Fruit fly (Drosophila melanogaster) whole organism, embryonic: ENCODE results near the gene glob3.

ENCODE experiments used
- B-H1 ChIP-seq: fragments of 200-800 bp; sonication (Bioruptor generic); IDR thresholded peaks from 3 replicates; pipeline ENCODE4 v1.3.6; 2022; ENCODE audit warnings: missing biosample characterization, missing genetic modification characterization
- CG12769 ChIP-seq: fragments of 200-800 bp; sonication (Bioruptor generic); optimal IDR thresholded peaks from 2 replicates; lab custom pipeline; 2019; ENCODE audit warnings: missing biosample characterization, mild to moderate bottlenecking, missing genetic modification characterization, moderate library complexity
- CG13296 ChIP-seq: fragments of 200-800 bp; sonication (Bioruptor generic); optimal IDR thresholded peaks from 3 replicates; lab custom pipeline; 2018; ENCODE audit warnings: missing biosample characterization, mild to moderate bottlenecking, missing genetic modification characterization
- CG1602 ChIP-seq: fragments of 200-800 bp; sonication (Bioruptor generic); optimal IDR thresholded peaks from 3 replicates; lab custom pipeline; 2016; ENCODE audit warnings: missing biosample characterization, missing genetic modification characterization
- CG17802 ChIP-seq: fragments of 200-800 bp; sonication (Bioruptor generic); optimal IDR thresholded peaks from 2 replicates; lab custom pipeline; 2018; ENCODE audit warnings: missing biosample characterization, mild to moderate bottlenecking, missing genetic modification characterization, moderate library complexity
- CG1792 ChIP-seq: fragments of 200-800 bp; sonication (Bioruptor generic); optimal IDR thresholded peaks from 2 replicates; lab custom pipeline; 2016; ENCODE audit warnings: missing biosample characterization, missing genetic modification characterization
- CG2199 ChIP-seq: fragments of 200-800 bp; sonication (Bioruptor generic); IDR thresholded peaks from 3 replicates; pipeline ENCODE4 v1.3.6; 2022; ENCODE audit warnings: missing biosample characterization, missing genetic modification characterization
- CG32767 ChIP-seq: fragments of 200-800 bp; sonication (Bioruptor generic); IDR thresholded peaks from 2 replicates; pipeline ENCODE4 v1.3.6; 2022; ENCODE audit warnings: missing biosample characterization, missing genetic modification characterization
- CG33557 ChIP-seq: fragments of 200-800 bp; sonication (Bioruptor generic); optimal IDR thresholded peaks from 2 replicates; lab custom pipeline; 2019; ENCODE audit warnings: missing biosample characterization, mild to moderate bottlenecking, missing genetic modification characterization, moderate library complexity
- CG34376 ChIP-seq: fragments of 200-800 bp; sonication (Bioruptor generic); optimal IDR thresholded peaks from 2 replicates; lab custom pipeline; 2018; ENCODE audit warnings: missing biosample characterization, mild to moderate bottlenecking, missing genetic modification characterization
- CG4404 ChIP-seq: fragments of 200-800 bp; sonication (Bioruptor generic); IDR thresholded peaks from 2 replicates; pipeline ENCODE4 v1.3.6; 2022; ENCODE audit warnings: missing biosample characterization, missing genetic modification characterization
- CG6683 ChIP-seq: fragments of 200-800 bp; sonication (Bioruptor generic); optimal IDR thresholded peaks from 2 replicates; lab custom pipeline; 2017; ENCODE audit warnings: missing biosample characterization, mild to moderate bottlenecking, missing genetic modification characterization, missing genetic modification reagents
- CG7372 ChIP-seq: fragments of 200-800 bp; sonication (Bioruptor generic); IDR thresholded peaks from 2 replicates; pipeline ENCODE4 v1.3.6; 2022; ENCODE audit warnings: missing biosample characterization, missing genetic modification characterization
- CG7963 ChIP-seq: fragments of 200-800 bp; sonication (Bioruptor generic); IDR thresholded peaks from 3 replicates; pipeline ENCODE4 v1.3.6; 2022; ENCODE audit warnings: missing biosample characterization, missing genetic modification characterization; ENCODE audit not compliant: partially characterized antibody
- CG8290 ChIP-seq, 3 experiments: fragments of 200-800 bp; sonication (Bioruptor generic); optimal IDR thresholded peaks; 2 replicates each; lab custom pipeline; 2016 to 2019; ENCODE audit warnings: missing biosample characterization in 3 of 3, missing genetic modification characterization in 3 of 3, mild to moderate bottlenecking in 2 of 3, moderate library complexity in 1 of 3
- CG8359 ChIP-seq: fragments of 200-800 bp; sonication (Bioruptor generic); optimal IDR thresholded peaks from 2 replicates; lab custom pipeline; 2017; ENCODE audit warnings: missing biosample characterization, mild to moderate bottlenecking, missing genetic modification characterization, borderline replicate concordance
- CG9797 ChIP-seq: fragments of 200-800 bp; sonication (Bioruptor generic); optimal IDR thresholded peaks from 3 replicates; lab custom pipeline; 2018; ENCODE audit warnings: missing biosample characterization, mild to moderate bottlenecking, missing genetic modification characterization
- CkIIα-i1 ChIP-seq: fragments of 200-800 bp; sonication (Bioruptor generic); IDR thresholded peaks from 2 replicates; pipeline ENCODE4 v1.3.6; 2022; ENCODE audit warnings: missing biosample characterization, missing genetic modification characterization
- CoRest ChIP-seq: fragments of 200-800 bp; sonication (Bioruptor generic); optimal IDR thresholded peaks from 3 replicates; lab custom pipeline; 2018; ENCODE audit warnings: missing biosample characterization, mild to moderate bottlenecking, missing genetic modification characterization, moderate library complexity
- Dp ChIP-seq: fragments of 200-800 bp; sonication (Bioruptor generic); optimal IDR thresholded peaks from 2 replicates; lab custom pipeline; 2018; ENCODE audit warnings: missing biosample characterization, mild to moderate bottlenecking, missing genetic modification characterization, moderate library complexity
- E2f1 ChIP-seq: fragments of 200-800 bp; sonication (Bioruptor generic); IDR thresholded peaks from 2 replicates; pipeline ENCODE4 v1.3.6; 2022; ENCODE audit warnings: missing biosample characterization, missing genetic modification characterization
- ERR ChIP-seq: fragments of 200-800 bp; sonication (Bioruptor generic); optimal IDR thresholded peaks from 2 replicates; lab custom pipeline; 2016; ENCODE audit warnings: missing biosample characterization, missing genetic modification characterization
- HHEX ChIP-seq: fragments of 200-800 bp; sonication (Bioruptor generic); optimal IDR thresholded peaks from 3 replicates; lab custom pipeline; 2017; ENCODE audit warnings: missing biosample characterization, mild to moderate bottlenecking, missing genetic modification characterization, missing genetic modification reagents
- Hand ChIP-seq: fragments of 200-800 bp; sonication (Bioruptor generic); optimal IDR thresholded peaks from 2 replicates; lab custom pipeline; 2017; ENCODE audit warnings: mild to moderate bottlenecking, missing biosample characterization, missing genetic modification reagents, missing genetic modification characterization
- Lim3 ChIP-seq: fragments of 200-800 bp; sonication (Bioruptor generic); IDR thresholded peaks from 2 replicates; pipeline ENCODE4 v1.3.6; 2022; ENCODE audit warnings: missing biosample characterization, missing genetic modification characterization
- NC2β ChIP-seq: fragments of 200-800 bp; sonication (Bioruptor generic); optimal IDR thresholded peaks from 2 replicates; lab custom pipeline; 2016; ENCODE audit warnings: missing biosample characterization, missing genetic modification characterization
- Sin3A ChIP-seq: fragments of >200 bp; optimal IDR thresholded peaks from 2 replicates; lab custom pipeline; 2018
- ac ChIP-seq: fragments of 200-800 bp; sonication (Bioruptor generic); optimal IDR thresholded peaks from 3 replicates; lab custom pipeline; 2017; ENCODE audit warnings: missing biosample characterization, mild to moderate bottlenecking, missing genetic modification characterization
- corto ChIP-seq: fragments of 200-800 bp; sonication (Bioruptor generic); optimal IDR thresholded peaks from 2 replicates; lab custom pipeline; 2016; ENCODE audit warnings: missing biosample characterization, mild to moderate bottlenecking, missing genetic modification characterization, moderate library complexity
- croc ChIP-seq: fragments of 200-800 bp; sonication (Bioruptor generic); conservative IDR thresholded peaks from 3 replicates; pipeline ENCODE4 v1.3.6; 2022; ENCODE audit warnings: missing biosample characterization, missing genetic modification characterization
- dati ChIP-seq: fragments of 200-800 bp; sonication (Bioruptor generic); IDR thresholded peaks from 2 replicates; pipeline ENCODE4 v1.3.6; 2022; ENCODE audit warnings: missing biosample characterization, missing genetic modification characterization
- dimm ChIP-seq: fragments of 200-800 bp; sonication (Bioruptor generic); IDR thresholded peaks from 2 replicates; pipeline ENCODE4 v1.3.6; 2022; ENCODE audit warnings: missing biosample characterization, missing genetic modification characterization
- disco-r ChIP-seq: fragments of 200-800 bp; sonication (Bioruptor generic); optimal IDR thresholded peaks from 2 replicates; lab custom pipeline; 2016; ENCODE audit warnings: missing biosample characterization, missing genetic modification characterization
- dm ChIP-seq: fragments of 200-800 bp; sonication (Bioruptor generic); optimal IDR thresholded peaks from 3 replicates; lab custom pipeline; 2016; ENCODE audit warnings: missing biosample characterization, missing genetic modification characterization
- ham ChIP-seq: fragments of 200-800 bp; sonication (Bioruptor generic); IDR thresholded peaks from 2 replicates; pipeline ENCODE4 v1.3.6; 2022; ENCODE audit warnings: missing biosample characterization, missing genetic modification characterization
- her ChIP-seq: fragments of 200-800 bp; sonication (Bioruptor generic); optimal IDR thresholded peaks from 2 replicates; lab custom pipeline; 2016; ENCODE audit warnings: missing biosample characterization, missing genetic modification characterization
- mam ChIP-seq: fragments of 200-800 bp; sonication (Bioruptor generic); optimal IDR thresholded peaks from 3 replicates; lab custom pipeline; 2016; ENCODE audit warnings: missing biosample characterization, missing genetic modification characterization
- onecut ChIP-seq: fragments of 200-800 bp; sonication (Bioruptor generic); IDR thresholded peaks from 2 replicates; pipeline ENCODE4 v1.3.6; 2022; ENCODE audit warnings: missing biosample characterization, missing genetic modification characterization
- org-1 ChIP-seq: fragments of 200-800 bp; sonication (Bioruptor generic); optimal IDR thresholded peaks from 2 replicates; lab custom pipeline; 2017; ENCODE audit warnings: missing biosample characterization, missing genetic modification characterization
- pan ChIP-seq, 4 experiments: fragments of >200 bp in 3 of 4; fragments of 200-800 bp in 1 of 4; sonication (Bioruptor generic) in 1 of 4; optimal IDR thresholded peaks in 3 of 4; IDR thresholded peaks in 1 of 4; 2 replicates each; pipeline versions ENCODE4 v1.3.6 to Lab custom; 2017 to 2022; ENCODE audit warnings: missing biosample characterization in 2 of 4, missing genetic modification characterization in 2 of 4, mixed read lengths in 1 of 4
- peb ChIP-seq: fragments of 200-800 bp; sonication (Bioruptor generic); IDR thresholded peaks from 2 replicates; pipeline ENCODE4 v1.3.6; 2022; ENCODE audit warnings: missing biosample characterization, missing genetic modification characterization
- pho ChIP-seq: fragments of 200-800 bp; sonication (Bioruptor generic); optimal IDR thresholded peaks from 2 replicates; lab custom pipeline; 2016; ENCODE audit warnings: missing biosample characterization, missing genetic modification characterization
- pros ChIP-seq: fragments of 200-800 bp; sonication (Bioruptor generic); optimal IDR thresholded peaks from 3 replicates; lab custom pipeline; 2019; ENCODE audit warnings: missing biosample characterization, mild to moderate bottlenecking, missing genetic modification characterization, moderate library complexity
- sima ChIP-seq: fragments of 200-800 bp; sonication (Bioruptor generic); optimal IDR thresholded peaks from 2 replicates; lab custom pipeline; 2016; ENCODE audit warnings: missing biosample characterization, missing genetic modification characterization
- sna ChIP-seq: fragments of 200-800 bp; sonication (Bioruptor generic); IDR thresholded peaks from 2 replicates; pipeline ENCODE4 v1.3.6; 2022; ENCODE audit warnings: missing biosample characterization, missing genetic modification characterization; ENCODE audit not compliant: partially characterized antibody
- tin ChIP-seq: fragments of 200-800 bp; sonication (Bioruptor generic); optimal IDR thresholded peaks from 3 replicates; lab custom pipeline; 2016; ENCODE audit warnings: missing biosample characterization, missing genetic modification characterization
- tll ChIP-seq, 2 experiments: fragments of 200-800 bp in 1 of 2; fragments of >200 bp in 1 of 2; sonication (Bioruptor generic) in 1 of 2; optimal IDR thresholded peaks; 2 replicates each; lab custom pipeline; 2017 to 2019; ENCODE audit warnings: missing biosample characterization in 2 of 2, missing genetic modification characterization in 2 of 2, mild to moderate bottlenecking in 1 of 2, moderate library complexity in 1 of 2

glob3 gene

dm6 chr3R:5789025-5789953 is 40.6 kb upstream of the glob3 start, which contains the start of the genes Hat1 and Rpn5 (continued):
- TF ChIP-seq Dp (GFP tag; lab: Kevin White, UChicago) (peak; percentile 47), onecut (GFP tag; lab: Robert Waterston, UW) (peak; percentile 12; the same call in 1 of the 2 replicates), her (GFP tag; lab: Kevin White, UChicago) (peak; percentile 78), ac (no peak), dm (GFP tag; lab: Kevin White, UChicago) (peak; percentile 82), CG8290 (GFP tag; optimal IDR thresholded peaks at IDR 0.05; lab: Kevin White, UChicago) (peak; percentile 87), CG8290 (tag; optimal IDR thresholded peaks at IDR 0.05; lab: Kevin White, UChicago) (peak; percentile 79 to 85), CG2199 (GFP tag; lab: Robert Waterston, UW) (no peak), Hand (GFP tag; lab: Kevin White, UChicago) (no peak), pros (GFP tag; lab: Kevin White, UChicago) (no peak), NC2β (GFP tag; lab: Kevin White, UChicago) (peak; percentile 79), CkIIα-i1 (GFP tag; lab: Robert Waterston, UW) (no peak), ham (0 out of 2 replicates have a peak, but pooled peaks have one; percentile 33), corto (peak; percentile 71), CG7372 (GFP tag; lab: Robert Waterston, UW) (0 out of 2 replicates have a peak, but pooled peaks have one; percentile 50), croc (GFP tag; lab: Robert Waterston, UW) (peak; percentile 21; the same call in 1 of the 3 replicates), sima (peak; percentile 71), CG1602 (peak; percentile 90), sna (peak; percentile 77), tin (GFP tag; lab: Kevin White, UChicago) (peak; percentile 88), CG12769 (tag; lab: Kevin White, UChicago) (no peak), peb (GFP tag; lab: Robert Waterston, UW) (no peak), pan (optimal IDR thresholded peaks at IDR 0.05; lab: Kevin White, UChicago) (no peak), pan (GFP tag; optimal IDR thresholded peaks at IDR 0.05 in 1 of 2, IDR thresholded peaks at IDR 0.05 in 1 of 2) (peak in 1 of 2 experiments; percentile 31), E2f1 (GFP tag; lab: Robert Waterston, UW) (peak; percentile 59), CG8359 (no peak), ERR (GFP tag; lab: Kevin White, UChicago) (peak; percentile 78), CG9797 (GFP tag; lab: Kevin White, UChicago) (peak; percentile 41), CoRest (tag; lab: Kevin White, UChicago) (peak; percentile 86), CG6683 (GFP tag; lab: Kevin White, UChicago) (peak; percentile 27), B-H1 (GFP tag; lab: Robert Waterston, UW) (peak; percentile 56; the same call in 2 of the 3 replicates), CG33557 (GFP tag; lab: Kevin White, UChicago) (peak; percentile 56), disco-r (GFP tag; lab: Kevin White, UChicago) (peak; percentile 92), mam (GFP tag; lab: Kevin White, UChicago) (peak; percentile 95), dati (GFP tag; lab: Robert Waterston, UW) (no peak), tll (GFP tag; optimal IDR thresholded peaks at IDR 0.05; lab: Kevin White, UChicago) (peak; percentile 59 to 78), HHEX (GFP tag; lab: Kevin White, UChicago) (peak; percentile 66), CG32767 (no peak), CG34376 (GFP tag; lab: Kevin White, UChicago) (peak; percentile 12), CG13296 (GFP tag; lab: Kevin White, UChicago) (peak; percentile 52), Lim3 (GFP tag; lab: Robert Waterston, UW) (no peak), CG4404 (GFP tag; lab: Robert Waterston, UW) (peak; percentile 83), CG7963 (GFP tag; lab: Robert Waterston, UW) (peak; percentile 56; the same call in 2 of the 3 replicates), org-1 (GFP tag; lab: Kevin White, UChicago) (peak; percentile 48), Sin3A (lab: Kevin White, UChicago) (peak; percentile 62), CG17802 (tag; lab: Kevin White, UChicago) (peak; percentile 33), dimm (no peak), pho (GFP tag; lab: Kevin White, UChicago) (peak; percentile 95), CG1792 (GFP tag; lab: Kevin White, UChicago) (peak; percentile 75)
